Worm (Caenorhabditis elegans) whole organism, early embryonic: ENCODE measurements around the gene chtl-1.

Experiments
- B0310.2 ChIP-seq: sonication (generic microtip); optimal IDR thresholded peaks from 2 replicates; lab custom pipeline; 2016; ENCODE audit warnings: mild to moderate bottlenecking, missing genetic modification characterization, missing compliant biosample characterization
- ets-7 ChIP-seq: sonication (generic microtip); optimal IDR thresholded peaks from 2 replicates; lab custom pipeline; 2016; ENCODE audit warnings: missing genotype, missing genetic modification characterization, missing compliant biosample characterization
- hmg-4 ChIP-seq: fragments of 200-800 bp; sonication (Bioruptor generic); optimal IDR thresholded peaks from 2 replicates; lab custom pipeline; 2018; ENCODE audit warnings: mild to moderate bottlenecking, missing genetic modification characterization, missing compliant biosample characterization

DNA sequence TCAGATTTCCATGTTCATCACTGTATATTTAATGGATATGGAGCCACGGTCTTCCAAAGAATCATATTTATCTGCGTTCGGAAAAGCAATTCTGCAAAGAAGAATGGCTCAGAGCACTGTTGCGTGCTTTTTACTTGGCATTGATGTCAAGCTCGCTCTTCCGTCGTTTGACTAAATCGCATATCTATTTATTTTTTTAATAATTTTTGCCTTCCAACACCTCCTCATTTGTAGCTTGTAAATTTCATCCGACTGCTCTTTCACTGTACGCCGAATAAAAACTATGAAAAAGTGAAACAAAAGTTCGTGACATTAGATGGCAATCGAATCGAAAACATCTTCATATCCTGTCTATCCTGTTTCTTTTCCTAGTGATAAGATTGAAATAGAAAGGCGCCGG lies 24.2 kb downstream of the chtl-1 start, which contains the start of gene C26B9.2:
- TF ChIP-seq B0310.2 (tag; lab: Kevin White, UChicago) = no peak
- no peak for TF ChIP-seq hmg-4 (GFP tag; lab: Kevin White, UChicago)
- no peak for TF ChIP-seq ets-7
